Fruit fly (Drosophila melanogaster): ENCODE results near the gene Oatp33Ea.

The Oatp33Ea gene

DNA sequence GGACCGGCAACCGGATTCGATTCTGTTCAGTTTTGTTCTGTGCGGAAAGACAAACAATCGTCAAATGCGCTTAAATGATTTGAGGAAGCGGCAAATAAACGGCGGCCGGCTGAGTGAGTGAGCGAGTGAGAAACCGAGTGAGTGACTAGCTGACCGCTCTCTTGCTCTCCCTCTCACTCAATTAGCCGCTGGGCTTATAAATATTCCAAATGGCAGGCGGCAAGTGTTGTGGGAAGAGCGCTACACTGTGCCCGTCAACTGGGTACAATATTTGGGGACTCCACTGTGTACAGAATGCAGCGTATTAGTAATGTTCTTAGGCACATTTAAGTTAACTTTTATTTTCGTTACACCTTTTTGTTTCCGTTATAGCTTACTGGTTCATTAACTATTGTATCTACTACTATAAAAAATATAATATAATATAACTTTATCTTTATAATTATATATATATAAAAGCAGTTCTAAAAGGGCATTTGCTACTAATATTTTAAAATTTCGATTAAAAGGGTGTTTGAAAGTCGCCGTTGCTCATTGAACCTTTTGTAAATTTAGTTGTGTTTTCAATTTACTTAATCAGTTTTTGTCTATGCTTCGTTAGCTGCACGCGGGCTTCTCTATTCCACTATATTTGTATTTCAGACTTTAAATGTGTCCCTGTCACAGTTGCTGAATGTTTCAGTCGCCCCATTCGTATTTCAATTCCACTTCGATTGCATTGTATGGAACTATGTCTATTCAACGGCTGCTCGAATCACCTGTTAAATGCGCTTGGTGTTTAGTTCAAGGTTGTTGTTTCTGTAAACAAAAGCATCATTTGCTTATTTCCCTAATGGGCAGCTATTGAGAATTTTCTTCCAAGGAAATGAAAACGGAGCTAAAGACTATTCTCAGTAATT is 23.7 kb downstream of the Oatp33Ea start:
- TF ChIP-seq CG1647 (GFP tag; optimal IDR thresholded peaks at IDR 0.05) (no peak), Adf1 (GFP tag; IDR thresholded peaks at IDR 0.05) (no peak), CG12219 (GFP tag; optimal IDR thresholded peaks at IDR 0.05) (no peak), CG11560 (tag; IDR thresholded peaks at IDR 0.05) (no peak), CG4282 (GFP tag; optimal IDR thresholded peaks at IDR 0.05) (no peak), dpn (GFP tag; optimal IDR thresholded peaks at IDR 0.05) (peak in 1 of 2 experiments; percentile 30), ap (GFP tag; IDR thresholded peaks at IDR 0.05) (no peak), cad (GFP tag; optimal IDR thresholded peaks at IDR 0.05) (no peak), pros (GFP tag; optimal IDR thresholded peaks at IDR 0.05) (no peak), Doc2 (GFP tag; IDR thresholded peaks at IDR 0.05) (no peak), Doc3 (GFP tag; IDR thresholded peaks at IDR 0.05; ENCODE audit: partially characterized antibody) (no peak; the same call in 2 of the 3 replicates), CG12744 (GFP tag; optimal IDR thresholded peaks at IDR 0.05) (no peak), Ptx1 (GFP tag; IDR thresholded peaks at IDR 0.05) (peak; percentile 38; the same call in 1 of the 2 replicates), insv (GFP tag; optimal IDR thresholded peaks at IDR 0.05) (no peak), ERR (GFP tag; optimal IDR thresholded peaks at IDR 0.05) (no peak), Mes4 (GFP tag; optimal IDR thresholded peaks at IDR 0.05) (no peak), CG9797 (GFP tag; optimal IDR thresholded peaks at IDR 0.05) (no peak), PHDP (tag; optimal IDR thresholded peaks at IDR 0.05) (no peak), cg (GFP tag; optimal IDR thresholded peaks at IDR 0.05) (no peak), Poxn (GFP tag; IDR thresholded peaks at IDR 0.05) (no peak), CG5245 (GFP tag; optimal IDR thresholded peaks at IDR 0.05) (no peak), cato (GFP tag; optimal IDR thresholded peaks at IDR 0.05; ENCODE audit: borderline replicate concordance) (no peak), CG18619 (GFP tag; optimal IDR thresholded peaks at IDR 0.05) (no peak), Bdp1 (GFP tag; optimal IDR thresholded peaks at IDR 0.05) (no peak), Atf-2 (GFP tag; optimal IDR thresholded peaks at IDR 0.05) (no peak), CHES-1-like (GFP tag; optimal IDR thresholded peaks at IDR 0.05) (no peak), CG6765 (GFP tag; optimal IDR thresholded peaks at IDR 0.05) (no peak), CG10979 (tag; optimal IDR thresholded peaks at IDR 0.05) (peak; percentile 8), Opbp (GFP tag; IDR thresholded peaks at IDR 0.05; ENCODE audit: partially characterized antibody) (0 out of 3 replicates have a peak, but pooled peaks have one; percentile 11), Rfx (GFP tag; IDR thresholded peaks at IDR 0.05) (peak; percentile 55), Ravus (GFP tag; IDR thresholded peaks at IDR 0.05) (no peak), dati (GFP tag; IDR thresholded peaks at IDR 0.05) (no peak), wor (GFP tag; IDR thresholded peaks at IDR 0.05) (no peak), CG32532 (GFP tag; IDR thresholded peaks at IDR 0.05) (peak; percentile 44), ab (GFP tag; optimal IDR thresholded peaks at IDR 0.05) (no peak), Hr3 (GFP tag; optimal IDR thresholded peaks at IDR 0.05) (no peak), Hr51 (GFP tag; optimal IDR thresholded peaks at IDR 0.05) (peak in 1 of 2 experiments; percentile 31), CG7745 (tag; optimal IDR thresholded peaks at IDR 0.05) (no peak), Sox100B (GFP tag; optimal IDR thresholded peaks at IDR 0.05) (peak; percentile 8), Hmx (GFP tag; optimal IDR thresholded peaks at IDR 0.05) (no peak), ttk (GFP tag; IDR thresholded peaks at IDR 0.05) (no peak), Dll (GFP tag; IDR thresholded peaks at IDR 0.05; ENCODE audit: partially characterized antibody) (0 out of 4 replicates have a peak, but pooled peaks have one; percentile 30), Atf6 (GFP tag; IDR thresholded peaks at IDR 0.05) (no peak), H2.0 (GFP tag; IDR thresholded peaks at IDR 0.05) (no peak), CG6689 (GFP tag; IDR thresholded peaks at IDR 0.05) (0 out of 2 replicates have a peak, but pooled peaks have one; percentile 13), D19A (tag; optimal IDR thresholded peaks at IDR 0.05) (peak; percentile 95), sd (tag; optimal IDR thresholded peaks at IDR 0.05) (no peak), emc (GFP tag; optimal IDR thresholded peaks at IDR 0.05) (no peak), CG17912 (GFP tag; optimal IDR thresholded peaks at IDR 0.05) (no peak)
